Worm (Caenorhabditis elegans) whole organism, early embryonic: ENCODE results near the gene cat-1.

Experiments
- B0310.2 ChIP-seq: sonication (generic microtip); optimal IDR thresholded peaks from 2 replicates; lab custom pipeline; 2016; ENCODE audit warnings: mild to moderate bottlenecking, missing genetic modification characterization, missing compliant biosample characterization
- F13C5.2 ChIP-seq: sonication (generic microtip); optimal IDR thresholded peaks from 2 replicates; lab custom pipeline; 2017; ENCODE audit warnings: mild to moderate bottlenecking, missing genetic modification characterization, inconsistent platforms, missing compliant biosample characterization
- aly-1 ChIP-seq: sonication (generic microtip); optimal IDR thresholded peaks from 2 replicates; lab custom pipeline; 2016; ENCODE audit warnings: missing genetic modification characterization, missing compliant biosample characterization
- ama-1 ChIP-seq: fragments of 150-350 bp; optimal IDR thresholded peaks from 2 replicates; lab custom pipeline; 2014
- ceh-13 ChIP-seq: fragments of 200-800 bp; sonication (Bioruptor generic); optimal IDR thresholded peaks from 2 replicates; lab custom pipeline; 2018; ENCODE audit warnings: mild to moderate bottlenecking, missing genetic modification characterization, missing compliant biosample characterization
- ceh-36 ChIP-seq: sonication (generic microtip); optimal IDR thresholded peaks from 2 replicates; lab custom pipeline; 2016; ENCODE audit warnings: missing genetic modification characterization, inconsistent platforms, missing compliant biosample characterization
- ets-7 ChIP-seq: sonication (generic microtip); optimal IDR thresholded peaks from 2 replicates; lab custom pipeline; 2016; ENCODE audit warnings: missing genotype, missing genetic modification characterization, missing compliant biosample characterization
- flt-1 ChIP-seq: fragments of 200-800 bp; sonication (Bioruptor generic); IDR thresholded peaks from 2 replicates; pipeline ENCODE4 v1.3.6; 2022; ENCODE audit warnings: missing genetic modification characterization, missing compliant biosample characterization
- hmbx-1 ChIP-seq: sonication (generic microtip); optimal IDR thresholded peaks from 2 replicates; lab custom pipeline; 2016; ENCODE audit warnings: mild to moderate bottlenecking, missing genetic modification characterization, missing compliant biosample characterization
- hmg-4 ChIP-seq: fragments of 200-800 bp; sonication (Bioruptor generic); optimal IDR thresholded peaks from 2 replicates; lab custom pipeline; 2018; ENCODE audit warnings: mild to moderate bottlenecking, missing genetic modification characterization, missing compliant biosample characterization
- hnd-1 ChIP-seq: sonication (generic microtip); optimal IDR thresholded peaks from 2 replicates; lab custom pipeline; 2016; ENCODE audit warnings: missing genetic modification characterization, missing compliant biosample characterization
- pes-1 ChIP-seq: fragments of 200-800 bp; sonication (Bioruptor generic); IDR thresholded peaks from 2 replicates; pipeline ENCODE4 v1.3.6; 2022; ENCODE audit warnings: missing genetic modification reagents, missing genetic modification characterization, missing compliant biosample characterization
- scrt-1 ChIP-seq: fragments of 200-800 bp; sonication (Bioruptor generic); IDR thresholded peaks from 2 replicates; pipeline ENCODE4 v1.3.6; 2022; ENCODE audit warnings: missing genetic modification characterization, missing compliant biosample characterization
- sea-1 ChIP-seq: fragments of 200-800 bp; sonication (Bioruptor generic); conservative IDR thresholded peaks from 2 replicates; pipeline ENCODE4 v1.3.6; 2022; ENCODE audit warnings: missing genetic modification characterization, missing compliant biosample characterization
- tbx-11 ChIP-seq: fragments of 200-800 bp; sonication (Bioruptor generic); IDR thresholded peaks from 2 replicates; pipeline ENCODE4 v1.3.6; 2022; ENCODE audit warnings: missing genetic modification characterization, missing compliant biosample characterization
- tbx-37 ChIP-seq: fragments of 200-800 bp; sonication (Bioruptor generic); conservative IDR thresholded peaks from 2 replicates; pipeline ENCODE4 v1.3.6; 2022; ENCODE audit warnings: missing genetic modification reagents, missing genetic modification characterization, missing compliant biosample characterization
- tra-4 ChIP-seq: sonication (generic microtip); optimal IDR thresholded peaks from 2 replicates; lab custom pipeline; 2017; ENCODE audit warnings: missing genetic modification characterization, missing compliant biosample characterization

Gene cat-1

ce11 chrX:5723758-5724157 is 13.2 kb upstream of the cat-1 start:
- TF ChIP-seq ama-1 (lab: Kevin White, UChicago) = no peak
- no peak for TF ChIP-seq hmg-4
- TF ChIP-seq sea-1 (GFP tag; lab: Robert Waterston, UW) = no peak
- no peak for TF ChIP-seq ceh-13
- no peak for TF ChIP-seq ceh-36 (tag; lab: Kevin White, UChicago)
- TF ChIP-seq tra-4 (tag; lab: Kevin White, UChicago) = no peak
- no peak for TF ChIP-seq hnd-1 (tag; lab: Kevin White, UChicago)
- TF ChIP-seq pes-1 (GFP tag; lab: Robert Waterston, UW) = no peak
- no peak for TF ChIP-seq ets-7
- TF ChIP-seq flt-1 (GFP tag; lab: Robert Waterston, UW) = no peak
- no peak for TF ChIP-seq tbx-11 (GFP tag; lab: Robert Waterston, UW)

ce11 chrX:5720929-5721328 is 10.4 kb upstream of the cat-1 start:
- TF ChIP-seq ceh-36 (tag; lab: Kevin White, UChicago) = no peak
- no peak for TF ChIP-seq ets-7
- TF ChIP-seq hnd-1 (tag; lab: Kevin White, UChicago) = no peak
- no peak for TF ChIP-seq sea-1 (GFP tag; lab: Robert Waterston, UW)
- TF ChIP-seq tbx-11 (GFP tag; lab: Robert Waterston, UW) = no peak
- TF ChIP-seq tra-4 (tag; lab: Kevin White, UChicago) = no peak
- TF ChIP-seq B0310.2 (tag; lab: Kevin White, UChicago) = no peak
- TF ChIP-seq hmg-4 = no peak
- no peak for TF ChIP-seq pes-1 (GFP tag; lab: Robert Waterston, UW)
- no peak for TF ChIP-seq aly-1
- TF ChIP-seq tbx-37 (GFP tag; lab: Robert Waterston, UW) = no peak
- TF ChIP-seq flt-1 (GFP tag; lab: Robert Waterston, UW) = no peak

ce11 chrX:5720124-5720523 is 9.6 kb upstream of the cat-1 start, which contains the start of gene C41G11.1:
Gene C41G11.1, minus strand, starts transcription at chrX:5720224.
- TF ChIP-seq tra-4 (tag; lab: Kevin White, UChicago) (no peak), sea-1 (GFP tag; lab: Robert Waterston, UW) (no peak), scrt-1 (GFP tag; lab: Robert Waterston, UW) (no peak), hnd-1 (tag; lab: Kevin White, UChicago) (no peak), ceh-36 (tag; lab: Kevin White, UChicago) (no peak), tbx-37 (GFP tag; lab: Robert Waterston, UW) (no peak), hmg-4 (no peak), B0310.2 (tag; lab: Kevin White, UChicago) (no peak), flt-1 (GFP tag; lab: Robert Waterston, UW) (no peak), aly-1 (no peak), hmbx-1 (no peak), ama-1 (lab: Kevin White, UChicago) (no peak), tbx-11 (GFP tag; lab: Robert Waterston, UW) (no peak), ceh-13 (no peak)

ce11 chrX:5715831-5716364 is 5.4 kb upstream of the cat-1 start:
- TF ChIP-seq ceh-36 (tag; lab: Kevin White, UChicago) = no peak
- TF ChIP-seq B0310.2 (tag; lab: Kevin White, UChicago) = no peak
- no peak for TF ChIP-seq tra-4 (tag; lab: Kevin White, UChicago)
- no peak for TF ChIP-seq hmg-4
- TF ChIP-seq tbx-37 (GFP tag; lab: Robert Waterston, UW) = no peak
- TF ChIP-seq tbx-11 (GFP tag; lab: Robert Waterston, UW) = no peak
- TF ChIP-seq F13C5.2 (tag; lab: Kevin White, UChicago) = no peak
- no peak for TF ChIP-seq scrt-1 (GFP tag; lab: Robert Waterston, UW)
- no peak for TF ChIP-seq hnd-1 (tag; lab: Kevin White, UChicago)
- no peak for TF ChIP-seq flt-1 (GFP tag; lab: Robert Waterston, UW)
- TF ChIP-seq ets-7 = no peak
- no peak for TF ChIP-seq ceh-13
- no peak for TF ChIP-seq ama-1 (lab: Kevin White, UChicago)
- TF ChIP-seq aly-1 = no peak
- TF ChIP-seq hmbx-1 = no peak
- TF ChIP-seq sea-1 (GFP tag; lab: Robert Waterston, UW) = no peak
- TF ChIP-seq pes-1 (GFP tag; lab: Robert Waterston, UW) = no peak

ce11 chrX:5715369-5715768 is 4.8 kb upstream of the cat-1 start:
- TF ChIP-seq ets-7 = no peak
- no peak for TF ChIP-seq tbx-37 (GFP tag; lab: Robert Waterston, UW)
- TF ChIP-seq B0310.2 (tag; lab: Kevin White, UChicago) = no peak
- no peak for TF ChIP-seq ceh-36 (tag; lab: Kevin White, UChicago)
- TF ChIP-seq flt-1 (GFP tag; lab: Robert Waterston, UW) = no peak
- no peak for TF ChIP-seq scrt-1 (GFP tag; lab: Robert Waterston, UW)
- no peak for TF ChIP-seq hmg-4

- TF ChIP-seq ceh-36 (tag; lab: Kevin White, UChicago) = no peak
- TF ChIP-seq sea-1 (GFP tag; lab: Robert Waterston, UW) = no peak
- TF ChIP-seq ets-7 = no peak
- no peak for TF ChIP-seq F13C5.2 (tag; lab: Kevin White, UChicago)
- no peak for TF ChIP-seq tra-4 (tag; lab: Kevin White, UChicago)
- TF ChIP-seq flt-1 (GFP tag; lab: Robert Waterston, UW) = no peak
- no peak for TF ChIP-seq aly-1
- TF ChIP-seq hmbx-1 = no peak
- no peak for TF ChIP-seq B0310.2 (tag; lab: Kevin White, UChicago)
- TF ChIP-seq ceh-13 = no peak
- no peak for TF ChIP-seq hmg-4
- TF ChIP-seq ama-1 (lab: Kevin White, UChicago) = no peak
Measured at ce11 chrX:5714077-5714675, 3.6 kb upstream of the cat-1 start, which contains the start of gene cyp-43A1. Gene cyp-43A1, plus strand, starts transcription at chrX:5714522.

ce11 chrX:5713479-5713878 is 2.9 kb upstream of the cat-1 start:
- TF ChIP-seq ets-7 (no peak), aly-1 (no peak), F13C5.2 (tag; lab: Kevin White, UChicago) (no peak)
